Fruit fly (Drosophila melanogaster) whole organism, embryonic: ENCODE results near the gene CG42716.

Experiments
- CG6813 ChIP-seq: fragments of 200-800 bp; sonication (Bioruptor generic); optimal IDR thresholded peaks from 2 replicates; lab custom pipeline; 2017; ENCODE audit warnings: missing biosample characterization, missing genetic modification characterization, mild to moderate bottlenecking, moderate library complexity, missing genetic modification reagents
- h ChIP-seq: fragments of >200 bp; optimal IDR thresholded peaks from 2 replicates; lab custom pipeline; 2017

DNA sequence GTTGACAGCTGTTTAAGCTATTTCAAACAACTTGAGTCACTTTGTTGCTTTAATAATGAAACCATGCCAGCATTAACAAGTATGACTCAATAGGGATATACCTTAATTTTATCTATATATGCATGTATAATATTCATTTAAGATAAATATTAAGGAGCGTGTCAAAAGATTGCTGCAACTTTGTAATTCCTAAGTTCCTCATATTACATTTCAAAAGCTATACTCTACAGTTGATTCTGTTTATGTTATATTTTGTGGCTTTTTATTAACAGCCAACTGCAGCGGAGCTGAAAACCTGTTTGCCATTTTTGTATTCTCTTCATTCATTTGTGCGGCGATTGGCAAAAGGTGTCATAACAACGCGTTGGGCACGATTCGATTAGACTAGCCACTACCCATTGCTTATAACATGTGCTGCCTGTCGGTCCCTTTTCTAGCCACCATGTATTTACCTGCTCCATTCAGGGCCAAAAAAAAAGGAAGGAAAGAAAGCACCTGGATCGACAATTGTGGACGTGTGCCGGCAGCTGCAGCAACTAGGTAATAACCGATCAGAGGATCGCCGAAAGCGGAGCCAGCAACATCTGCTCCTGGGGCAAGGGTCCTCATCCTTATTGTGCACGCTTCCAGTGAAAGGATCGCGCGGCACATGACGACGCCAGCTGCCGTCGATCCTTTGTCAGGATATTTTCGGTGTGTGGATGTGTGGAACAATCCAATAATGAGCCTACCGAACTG lies 15.3 kb downstream of the CG42716 start:
- TF ChIP-seq CG6813 (GFP tag; lab: Kevin White, UChicago) (no peak), h (no peak)
